Worm (Caenorhabditis elegans) whole organism, midembryonic: Measurements from ENCODE around the gene odr-8.

ENCODE experiments used
- T22C8.4 ChIP-seq: fragments of 200-800 bp; sonication (Bioruptor generic); IDR thresholded peaks from 2 replicates; pipeline ENCODE4 v1.3.6; 2022; ENCODE audit warnings: missing genetic modification characterization, missing compliant biosample characterization
- cog-1 ChIP-seq: sonication (generic microtip); optimal IDR thresholded peaks from 2 replicates; lab custom pipeline; 2016; ENCODE audit warnings: missing genetic modification characterization, missing compliant biosample characterization
- flt-1 ChIP-seq: fragments of 200-800 bp; sonication (Bioruptor generic); IDR thresholded peaks from 2 replicates; pipeline ENCODE4 v1.3.6; 2022; ENCODE audit warnings: missing genetic modification characterization, missing compliant biosample characterization
- klf-2 ChIP-seq: fragments of 200-800 bp; sonication (Bioruptor generic); conservative IDR thresholded peaks from 2 replicates; pipeline ENCODE4 v1.3.6; 2022; ENCODE audit warnings: missing genetic modification reagents, missing genetic modification characterization, missing compliant biosample characterization
- med-1 ChIP-seq: sonication (generic microtip); optimal IDR thresholded peaks from 2 replicates; lab custom pipeline; 2017; ENCODE audit warnings: missing genetic modification characterization, mild to moderate bottlenecking, missing compliant biosample characterization, antibody characterized with exemption, missing genetic modification reagents; ENCODE audit not compliant: insufficient read depth
- ref-1 ChIP-seq: fragments of 200-800 bp; sonication (Bioruptor generic); conservative IDR thresholded peaks from 2 replicates; pipeline ENCODE4 v1.3.6; 2022; ENCODE audit warnings: missing genetic modification reagents, missing genetic modification characterization, missing compliant biosample characterization
- tab-1 ChIP-seq: fragments of 200-800 bp; sonication (Bioruptor generic); IDR thresholded peaks from 2 replicates; pipeline ENCODE4 v1.3.6; 2022; ENCODE audit warnings: missing genetic modification characterization, missing compliant biosample characterization
- ztf-23 ChIP-seq: fragments of 200-800 bp; sonication (Bioruptor generic); IDR thresholded peaks from 2 replicates; pipeline ENCODE4 v1.3.6; 2022; ENCODE audit warnings: missing genetic modification reagents, missing genetic modification characterization, missing compliant biosample characterization
- ztf-29 ChIP-seq: fragments of 200-800 bp; sonication (Bioruptor generic); IDR thresholded peaks from 2 replicates; pipeline ENCODE4 v1.3.6; 2022; ENCODE audit warnings: missing genetic modification reagents, missing genetic modification characterization, missing compliant biosample characterization

Gene odr-8

DNA sequence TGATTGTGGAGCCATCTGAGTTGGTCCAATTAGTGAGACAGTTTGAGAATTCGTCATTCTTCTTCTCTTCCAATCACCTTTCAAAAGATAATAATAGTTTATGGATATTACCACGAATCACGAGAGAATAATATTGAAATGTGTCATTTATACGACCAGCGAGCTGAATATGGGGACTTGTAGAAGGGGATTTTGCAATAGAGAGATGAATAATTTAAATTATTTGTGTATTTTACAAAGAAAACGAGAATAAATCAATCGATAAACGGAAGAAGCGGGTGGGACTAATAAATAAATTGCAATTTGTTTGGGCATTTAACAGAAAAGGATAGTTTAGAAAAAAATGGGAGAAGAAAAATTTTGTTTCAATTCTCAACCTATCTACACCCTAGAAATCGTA is at the start of gene odr-8:
TSS of gene odr-8 (minus strand) at position 101 of the 400 bp plus-strand sequence.
- TF ChIP-seq ref-1 (no peak), klf-2 (GFP tag; lab: Robert Waterston, UW) (no peak), T22C8.4 (GFP tag; lab: Robert Waterston, UW) (no peak), cog-1 (tag; lab: Kevin White, UChicago) (no peak), ztf-29 (GFP tag; lab: Robert Waterston, UW) (no peak), ztf-23 (GFP tag; lab: Robert Waterston, UW) (no peak), med-1 (no peak), tab-1 (GFP tag; lab: Robert Waterston, UW) (no peak), flt-1 (no peak)

DNA sequence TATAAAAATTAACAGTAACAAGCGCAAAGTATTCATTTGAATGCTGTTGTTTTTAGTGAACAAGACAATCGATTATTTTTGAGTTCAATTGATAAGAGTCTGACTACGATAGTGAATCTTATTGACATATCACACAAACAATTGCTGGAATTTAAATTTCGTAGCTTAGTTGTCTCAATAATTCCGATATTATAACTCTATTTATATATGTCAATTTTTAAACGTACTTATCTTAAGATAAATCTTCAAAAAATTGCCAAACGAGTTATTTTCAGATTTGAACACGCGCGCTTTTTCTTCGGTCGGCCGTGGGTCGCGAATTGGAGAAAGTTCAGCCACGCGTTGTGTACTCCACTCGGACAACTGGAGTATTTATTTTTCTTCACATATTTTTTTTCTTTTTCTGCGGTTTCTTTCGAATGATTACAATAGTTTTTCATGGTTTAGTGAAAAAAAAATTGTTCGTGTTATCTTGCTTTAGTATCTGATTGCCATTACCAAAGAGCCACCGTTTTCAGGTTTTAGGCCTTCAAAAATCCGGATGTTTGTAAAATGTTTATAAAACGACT is 49.3 kb upstream of the odr-8 start, which contains the start of the genes cest-5.1 and C01B10.9:
TSS of gene cest-5.1 (minus strand) at position 51 of the 569 bp plus-strand sequence.
TSS of gene C01B10.9 (plus strand) at position 519 of the 569 bp plus-strand sequence.
- peak; percentile 9 for TF ChIP-seq cog-1 (tag; lab: Kevin White, UChicago)
- no peak for TF ChIP-seq ztf-29 (GFP tag; lab: Robert Waterston, UW)
- 0 out of 2 replicates have a peak, but pooled peaks have one; percentile 27 for TF ChIP-seq T22C8.4 (GFP tag; lab: Robert Waterston, UW)
- no peak for TF ChIP-seq ref-1
- TF ChIP-seq ztf-23 (GFP tag; lab: Robert Waterston, UW), result no peak
- TF ChIP-seq klf-2 (GFP tag; lab: Robert Waterston, UW), result no peak
- TF ChIP-seq tab-1 (GFP tag; lab: Robert Waterston, UW), result no peak

DNA sequence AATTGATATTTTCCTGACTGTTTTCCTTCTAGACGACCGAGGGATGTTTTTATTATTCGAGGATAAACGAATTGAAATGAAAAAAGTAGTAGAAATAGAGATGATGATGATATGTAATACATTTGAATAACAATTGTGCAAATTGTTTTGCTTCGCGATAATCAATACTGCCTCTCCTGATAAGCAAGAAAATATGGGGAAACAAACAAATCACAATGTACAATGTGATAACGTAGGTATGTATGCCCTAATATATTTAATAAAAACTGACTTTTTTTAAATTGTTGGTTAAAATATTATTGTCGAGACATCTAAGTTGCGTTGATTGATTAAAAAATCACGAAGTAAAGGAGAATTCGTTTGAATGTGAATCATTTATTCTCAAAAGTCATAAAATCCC is 45.3 kb upstream of the odr-8 start, which contains the start of gene cest-5.2:
TSS of gene cest-5.2 (minus strand) at position 128 of the 400 bp plus-strand sequence.
- no peak for TF ChIP-seq klf-2 (GFP tag; lab: Robert Waterston, UW)
- no peak for TF ChIP-seq ztf-23 (GFP tag; lab: Robert Waterston, UW)
- no peak for TF ChIP-seq cog-1 (tag; lab: Kevin White, UChicago)
- TF ChIP-seq flt-1, result no peak
- TF ChIP-seq T22C8.4 (GFP tag; lab: Robert Waterston, UW), result no peak
- TF ChIP-seq med-1, result no peak
- TF ChIP-seq tab-1 (GFP tag; lab: Robert Waterston, UW), result no peak
- no peak for TF ChIP-seq ztf-29 (GFP tag; lab: Robert Waterston, UW)
- no peak for TF ChIP-seq ref-1

DNA sequence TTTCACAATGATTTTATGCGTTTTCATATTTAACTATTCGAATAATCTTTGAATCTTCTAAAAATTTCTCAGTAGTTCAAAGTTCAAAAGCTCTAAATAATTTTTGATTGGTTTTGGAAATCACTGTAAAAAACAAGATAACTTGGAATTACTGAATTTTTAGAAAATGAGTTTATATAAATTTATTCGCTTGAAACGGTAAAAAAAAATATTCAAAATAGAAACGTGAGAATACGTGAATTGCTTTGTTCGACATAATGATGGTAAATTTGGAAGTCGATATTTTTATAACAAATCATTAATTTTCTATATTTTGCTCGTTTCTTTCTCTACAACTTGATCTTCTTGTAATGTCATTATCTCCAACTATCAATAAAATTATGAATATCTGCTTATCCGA is 40.9 kb upstream of the odr-8 start, which contains the start of gene C01B10.44:
TSS of gene C01B10.44 (plus strand) at position 301 of the 400 bp plus-strand sequence.
- TF ChIP-seq cog-1 (tag; lab: Kevin White, UChicago), result no peak

DNA sequence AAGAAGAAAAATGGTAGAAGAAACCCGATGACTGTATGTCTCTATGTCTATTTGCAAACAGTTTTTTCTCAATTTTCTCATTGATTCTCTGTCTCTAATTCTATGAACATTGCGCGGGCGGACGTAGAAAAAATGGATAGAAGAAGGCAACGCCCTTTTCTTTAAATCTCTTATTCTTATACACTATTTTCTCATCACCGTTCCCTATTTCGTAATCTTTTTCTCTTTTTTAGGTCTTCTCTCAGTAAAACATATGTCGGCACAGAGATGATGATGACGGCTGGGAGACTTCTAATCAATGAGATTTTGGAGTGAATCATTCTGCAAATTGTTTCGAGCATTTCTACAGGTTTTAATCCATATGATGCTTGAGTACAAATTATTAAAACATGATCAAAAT is 39.6 kb upstream of the odr-8 start:
- no peak for TF ChIP-seq cog-1 (tag; lab: Kevin White, UChicago)
- TF ChIP-seq T22C8.4 (GFP tag; lab: Robert Waterston, UW), result no peak
- TF ChIP-seq flt-1, result no peak
- TF ChIP-seq ztf-29 (GFP tag; lab: Robert Waterston, UW), result no peak
- TF ChIP-seq med-1, result no peak
- no peak for TF ChIP-seq klf-2 (GFP tag; lab: Robert Waterston, UW)
- no peak for TF ChIP-seq ztf-23 (GFP tag; lab: Robert Waterston, UW)
- no peak for TF ChIP-seq ref-1
- TF ChIP-seq tab-1 (GFP tag; lab: Robert Waterston, UW), result no peak

DNA sequence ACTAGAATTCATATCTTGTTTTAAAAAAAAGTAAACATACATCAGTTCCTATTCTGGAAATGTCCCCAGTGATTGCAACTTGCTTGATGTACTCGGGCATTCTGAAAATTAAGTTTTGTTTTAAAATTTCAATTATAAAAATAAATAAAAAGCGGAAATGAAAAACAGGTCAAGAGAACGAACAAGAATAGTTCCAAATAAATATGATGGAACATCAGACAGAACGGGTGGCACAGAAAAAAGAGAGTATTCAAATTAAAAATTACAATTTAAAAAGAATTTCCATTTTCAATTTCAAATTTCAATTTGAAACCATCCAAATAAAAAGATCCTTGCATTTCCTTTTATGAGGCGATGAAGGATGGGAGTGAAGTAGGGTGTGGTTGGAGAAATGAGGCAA is 38.7 kb upstream of the odr-8 start, which contains the start of gene C01B10.3:
TSS of gene C01B10.3 (minus strand) at position 101 of the 400 bp plus-strand sequence.
- no peak for TF ChIP-seq T22C8.4 (GFP tag; lab: Robert Waterston, UW)
- TF ChIP-seq ztf-23 (GFP tag; lab: Robert Waterston, UW), result no peak
- TF ChIP-seq flt-1, result no peak
- TF ChIP-seq med-1, result no peak
- no peak for TF ChIP-seq ref-1
- no peak for TF ChIP-seq ztf-29 (GFP tag; lab: Robert Waterston, UW)
- TF ChIP-seq klf-2 (GFP tag; lab: Robert Waterston, UW), result no peak

DNA sequence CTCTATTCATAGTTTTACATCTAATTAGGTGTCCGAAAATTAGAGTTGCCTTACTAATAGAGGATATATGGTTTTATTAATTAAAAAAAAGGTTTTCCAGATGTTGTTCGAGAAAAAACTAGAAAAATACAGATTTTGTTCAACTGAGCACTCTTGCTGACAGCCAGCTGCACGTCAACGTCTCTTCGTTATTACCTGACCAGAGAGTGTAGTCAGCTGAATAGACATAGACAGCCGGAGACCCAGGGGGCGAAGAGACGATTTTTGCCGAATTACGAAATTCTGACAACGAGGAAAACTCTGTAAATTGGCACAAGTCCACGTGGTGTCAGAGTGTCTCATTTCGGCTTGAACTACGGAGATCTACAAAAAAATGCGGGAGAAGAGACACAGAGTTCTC is 36.1 kb upstream of the odr-8 start:
- TF ChIP-seq klf-2 (GFP tag; lab: Robert Waterston, UW) (no peak), ztf-23 (GFP tag; lab: Robert Waterston, UW) (no peak), cog-1 (tag; lab: Kevin White, UChicago) (no peak), med-1 (no peak), ref-1 (no peak), tab-1 (GFP tag; lab: Robert Waterston, UW) (no peak), flt-1 (no peak), ztf-29 (GFP tag; lab: Robert Waterston, UW) (no peak), T22C8.4 (GFP tag; lab: Robert Waterston, UW) (no peak)

DNA sequence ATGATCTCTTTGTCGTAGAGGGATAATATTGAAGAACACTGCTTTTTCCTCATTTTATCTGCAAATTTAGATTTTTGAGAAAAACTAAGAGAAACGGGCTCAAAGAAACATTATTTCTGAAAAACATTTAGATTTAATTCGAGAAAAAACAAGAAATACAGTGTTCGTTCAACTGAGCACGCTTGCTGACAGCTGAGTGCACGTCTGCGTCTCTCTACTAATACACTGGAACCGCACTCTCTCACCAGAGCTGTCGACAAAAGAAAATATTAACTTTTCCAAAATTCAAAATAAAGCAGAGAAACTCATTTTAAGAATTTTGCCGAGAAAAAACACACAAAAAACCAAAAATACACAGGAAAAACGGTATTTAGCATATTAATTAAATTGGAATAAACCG is 30.8 kb upstream of the odr-8 start, which contains the start of gene drh-1:
TSS of gene drh-1 (minus strand) at position 58 of the 400 bp plus-strand sequence.
- TF ChIP-seq flt-1 (no peak), ref-1 (no peak), T22C8.4 (GFP tag; lab: Robert Waterston, UW) (no peak), ztf-29 (GFP tag; lab: Robert Waterston, UW) (no peak), klf-2 (GFP tag; lab: Robert Waterston, UW) (no peak), tab-1 (GFP tag; lab: Robert Waterston, UW) (no peak), med-1 (no peak), cog-1 (tag; lab: Kevin White, UChicago) (no peak), ztf-23 (GFP tag; lab: Robert Waterston, UW) (no peak)

DNA sequence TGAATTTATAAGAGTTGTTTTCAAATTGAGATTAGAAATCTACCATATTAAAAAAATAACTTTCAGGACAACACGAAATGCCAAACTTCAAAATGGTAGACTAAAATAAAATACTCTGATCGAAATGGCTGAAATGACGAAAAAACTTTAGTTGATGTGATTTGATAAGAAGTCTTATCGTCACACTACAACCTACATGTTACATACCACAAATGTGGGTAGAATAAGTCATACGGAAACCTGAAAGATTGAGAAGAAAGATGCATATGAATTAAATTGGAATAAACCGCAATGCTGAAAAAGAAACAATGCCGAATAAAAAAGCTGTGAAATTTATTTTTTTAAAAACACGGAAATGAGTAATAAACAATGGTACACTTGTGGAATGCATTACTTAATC is 24.6 kb upstream of the odr-8 start:
- TF ChIP-seq cog-1 (tag; lab: Kevin White, UChicago) (no peak), med-1 (no peak), tab-1 (GFP tag; lab: Robert Waterston, UW) (no peak), flt-1 (no peak), ztf-23 (GFP tag; lab: Robert Waterston, UW) (no peak), T22C8.4 (GFP tag; lab: Robert Waterston, UW) (no peak), klf-2 (GFP tag; lab: Robert Waterston, UW) (no peak), ref-1 (no peak), ztf-29 (GFP tag; lab: Robert Waterston, UW) (no peak)

DNA sequence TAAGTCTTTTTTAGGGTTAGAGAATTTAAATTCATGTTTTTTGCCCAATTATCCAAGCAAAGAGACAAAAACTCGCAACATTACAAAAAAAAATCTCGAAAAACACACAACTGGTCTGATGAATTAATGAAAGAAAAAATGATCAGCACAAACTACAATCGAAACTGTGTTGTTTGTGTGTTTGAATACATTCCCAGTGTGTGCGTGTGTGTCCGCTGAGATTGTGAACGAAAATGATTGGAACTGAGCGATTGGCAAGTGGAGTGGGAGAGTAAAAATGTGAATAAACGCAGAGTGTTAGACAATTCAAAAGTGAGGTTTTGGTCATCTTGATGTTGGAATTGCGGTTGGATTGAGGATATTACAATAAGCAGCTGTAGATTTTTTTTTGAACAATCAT is 24.1 kb upstream of the odr-8 start:
- TF ChIP-seq T22C8.4 (GFP tag; lab: Robert Waterston, UW), result no peak
- TF ChIP-seq flt-1, result no peak
- no peak for TF ChIP-seq ztf-23 (GFP tag; lab: Robert Waterston, UW)
- TF ChIP-seq klf-2 (GFP tag; lab: Robert Waterston, UW), result no peak
